Worm (Caenorhabditis elegans): ENCODE results near the gene C35B8.3.

The C35B8.3 gene

DNA sequence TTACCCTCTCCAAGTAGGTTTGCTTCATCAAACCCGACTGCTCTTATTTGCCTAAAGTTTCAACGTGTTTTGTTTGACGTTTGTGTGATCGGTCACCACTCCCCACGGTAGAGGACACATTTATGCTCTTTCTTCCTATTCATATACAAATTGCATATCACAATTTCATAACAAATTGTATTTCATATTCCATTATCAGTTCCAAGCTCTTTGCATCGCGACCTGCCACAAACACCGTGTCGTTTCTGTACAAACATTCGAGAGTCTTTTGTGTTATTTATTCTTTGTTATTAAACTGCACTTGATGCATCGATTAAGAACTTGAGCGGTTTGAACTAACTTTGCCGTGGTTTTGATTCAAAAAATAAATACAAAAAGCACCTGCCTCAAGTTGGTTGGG lies 3.6 kb upstream of the C35B8.3 start:
- TF ChIP-seq nhr-237 (tag; optimal IDR thresholded peaks at IDR 0.05) (no peak), nhr-90 (tag; optimal IDR thresholded peaks at IDR 0.05; ENCODE audit: poor library complexity) (peak; percentile 15), lin-35 (GFP tag; optimal IDR thresholded peaks at IDR 0.05) (peak in 1 of 2 experiments; percentile 23), nhr-11 (tag; optimal IDR thresholded peaks at IDR 0.05) (no peak), elt-2 (tag; optimal IDR thresholded peaks at IDR 0.05) (peak; percentile 45), pax-3 (tag; optimal IDR thresholded peaks at IDR 0.05) (no peak), fos-1 (tag; optimal IDR thresholded peaks at IDR 0.05) (no peak), swsn-7 (tag; optimal IDR thresholded peaks at IDR 0.05) (no peak), C16A3.4 (tag; optimal IDR thresholded peaks at IDR 0.05) (no peak), isw-1 (GFP tag; IDR thresholded peaks at IDR 0.05) (no peak), lin-14 (GFP tag; optimal IDR thresholded peaks at IDR 0.05) (peak; percentile 9), nhr-19 (GFP tag; conservative IDR thresholded peaks at IDR 0.05) (no peak)

- no peak for TF ChIP-seq C16A3.4 (tag; optimal IDR thresholded peaks at IDR 0.05)
- TF ChIP-seq lin-35 (GFP tag; optimal IDR thresholded peaks at IDR 0.05), result peak in 1 of 2 experiments; percentile 29
- peak; percentile 55 for TF ChIP-seq elt-2 (tag; optimal IDR thresholded peaks at IDR 0.05)
Observed at ce11 chrX:9212675-9213074, 1.0 kb upstream of the C35B8.3 start.

DNA sequence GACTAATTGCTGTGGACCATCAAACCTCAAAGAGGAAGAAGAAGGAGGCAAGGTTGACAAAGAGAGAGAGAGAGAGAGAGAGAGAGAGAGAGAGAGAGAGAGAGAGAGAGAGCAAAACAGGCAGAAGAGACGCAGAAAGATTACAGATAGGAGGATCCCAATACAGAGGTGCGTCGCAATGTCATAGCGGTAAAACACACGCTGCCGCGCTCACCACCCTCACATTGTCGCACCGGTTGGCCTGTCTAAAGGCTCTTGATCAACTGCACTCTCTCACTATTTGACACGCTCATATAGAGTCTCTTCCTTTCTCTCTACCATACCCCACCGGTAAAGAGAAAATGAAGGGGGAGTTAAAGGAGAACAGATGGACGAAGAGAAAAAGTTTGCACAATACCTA lies 11.6 kb downstream of the C35B8.3 start:
- peak; percentile 93 for TF ChIP-seq nhr-85 (tag)
- no peak for TF ChIP-seq F16B12.6 (tag; optimal IDR thresholded peaks at IDR 0.05)
- peak; percentile 44; the same call in 1 of the 2 replicates for TF ChIP-seq grh-1 (GFP tag; IDR thresholded peaks at IDR 0.05)
- TF ChIP-seq C04F5.9 (tag; optimal IDR thresholded peaks at IDR 0.05), result no peak
- TF ChIP-seq nhr-12 (tag; optimal IDR thresholded peaks at IDR 0.05), result no peak
- TF ChIP-seq swsn-7 (tag; optimal IDR thresholded peaks at IDR 0.05), result peak; percentile 17
- TF ChIP-seq nhr-19 (GFP tag; conservative IDR thresholded peaks at IDR 0.05), result peak; percentile 31
- peak; percentile 18 to 53 for TF ChIP-seq lin-35 (GFP tag; optimal IDR thresholded peaks at IDR 0.05)
- no peak for TF ChIP-seq hpl-2 (GFP tag; optimal IDR thresholded peaks at IDR 0.05)
- TF ChIP-seq sup-37 (GFP tag; optimal IDR thresholded peaks at IDR 0.05), result no peak
- TF ChIP-seq nhr-71 (tag; optimal IDR thresholded peaks at IDR 0.05), result peak; percentile 49
- peak; percentile 23 for TF ChIP-seq jun-1 (tag; optimal IDR thresholded peaks at IDR 0.05)
- TF ChIP-seq mdl-1 (tag; optimal IDR thresholded peaks at IDR 0.05), result peak in 1 of 2 experiments; percentile 65
- peak; percentile 55 for TF ChIP-seq nhr-90 (tag; optimal IDR thresholded peaks at IDR 0.05; ENCODE audit: poor library complexity)
- peak in 1 of 2 experiments; percentile 14 for TF ChIP-seq lsy-2 (tag; optimal IDR thresholded peaks at IDR 0.05)
- peak; percentile 3 for TF ChIP-seq skn-1 (tag; optimal IDR thresholded peaks at IDR 0.05)
- peak; percentile 49 for TF ChIP-seq rnt-1 (tag; optimal IDR thresholded peaks at IDR 0.05)
- TF ChIP-seq nhr-47 (tag; optimal IDR thresholded peaks at IDR 0.05), result peak; percentile 9
- peak in 1 of 2 experiments; percentile 40 for TF ChIP-seq efl-1 (optimal IDR thresholded peaks at IDR 0.05)
- no peak for TF ChIP-seq efl-1 (GFP tag; optimal IDR thresholded peaks at IDR 0.05 in 1 of 2)
- peak; percentile 75 for TF ChIP-seq lin-14 (GFP tag; optimal IDR thresholded peaks at IDR 0.05)
- TF ChIP-seq hlh-17 (GFP tag; optimal IDR thresholded peaks at IDR 0.05; ENCODE audit: borderline replicate concordance), result no peak
- peak; percentile 51 for TF ChIP-seq nhr-20 (tag; optimal IDR thresholded peaks at IDR 0.05)
- no peak for TF ChIP-seq unc-86 (tag; optimal IDR thresholded peaks at IDR 0.05)
- peak; percentile 68 for TF ChIP-seq snu-23 (GFP tag; optimal IDR thresholded peaks at IDR 0.05)
- TF ChIP-seq tbx-2 (tag; optimal IDR thresholded peaks at IDR 0.05), result peak; percentile 34
- TF ChIP-seq ceh-8 (GFP tag; optimal IDR thresholded peaks at IDR 0.05), result no peak
- peak; percentile 38 for TF ChIP-seq blmp-1 (tag; optimal IDR thresholded peaks at IDR 0.05)
- TF ChIP-seq unc-130 (tag; optimal IDR thresholded peaks at IDR 0.05), result no peak
- TF ChIP-seq ceh-88 (GFP tag; IDR thresholded peaks at IDR 0.05), result no peak
- peak; percentile 18 for TF ChIP-seq C16A3.4 (tag; optimal IDR thresholded peaks at IDR 0.05)
- peak in 2 of 6 experiments; percentile 20 to 21 for TF ChIP-seq elt-3 (tag; optimal IDR thresholded peaks at IDR 0.05)
- TF ChIP-seq ceh-90 (tag; optimal IDR thresholded peaks at IDR 0.05), result no peak
